Fruit fly (Drosophila melanogaster) whole organism, embryonic: ENCODE results near the gene CCT7.
A peak's percentile ranks its signal among the peaks of the same experiment; 100 is the strongest.

ENCODE experiments used
- Aef1 ChIP-seq: fragments of 200-800 bp; sonication (Bioruptor generic); IDR thresholded peaks from 3 replicates; pipeline ENCODE4 v1.3.6; 2022; ENCODE audit warnings: missing biosample characterization, missing genetic modification characterization
- Asciz ChIP-seq: fragments of 200-800 bp; sonication (Bioruptor generic); optimal IDR thresholded peaks from 2 replicates; lab custom pipeline; 2017; ENCODE audit warnings: missing biosample characterization, mild to moderate bottlenecking, missing genetic modification characterization, missing genetic modification reagents
- Awh ChIP-seq: fragments of 200-800 bp; sonication (Bioruptor generic); IDR thresholded peaks from 2 replicates; pipeline ENCODE4, ENCODE4 v1.3.6; 2022; ENCODE audit warnings: missing biosample characterization, missing genetic modification characterization
- Blimp-1 ChIP-seq: fragments of 200-800 bp; sonication (Bioruptor generic); optimal IDR thresholded peaks from 3 replicates; lab custom pipeline; 2018; ENCODE audit warnings: missing biosample characterization, missing genetic modification characterization, mild to moderate bottlenecking, moderate library complexity, missing genetic modification reagents
- CG10979 ChIP-seq: fragments of 200-800 bp; sonication (Bioruptor generic); optimal IDR thresholded peaks from 2 replicates; lab custom pipeline; 2018; ENCODE audit warnings: missing biosample characterization, mild to moderate bottlenecking, missing genetic modification characterization, moderate library complexity
- CG11504 ChIP-seq: fragments of 200-800 bp; sonication (Bioruptor generic); optimal IDR thresholded peaks from 3 replicates; lab custom pipeline; 2019; ENCODE audit warnings: missing biosample characterization, mild to moderate bottlenecking, missing genetic modification characterization, moderate library complexity
- CG1233 ChIP-seq: fragments of 200-800 bp; sonication (Bioruptor generic); optimal IDR thresholded peaks from 4 replicates; lab custom pipeline; 2018; ENCODE audit warnings: missing biosample characterization, mild to moderate bottlenecking, missing genetic modification characterization
- CG12769 ChIP-seq: fragments of 200-800 bp; sonication (Bioruptor generic); optimal IDR thresholded peaks from 2 replicates; lab custom pipeline; 2019; ENCODE audit warnings: missing biosample characterization, mild to moderate bottlenecking, missing genetic modification characterization, moderate library complexity
- CG14667 ChIP-seq: fragments of 200-800 bp; sonication (Bioruptor generic); IDR thresholded peaks from 2 replicates; pipeline ENCODE4 v1.3.6; 2022; ENCODE audit warnings: missing biosample characterization, missing genetic modification characterization
- CG17829 ChIP-seq: fragments of 200-800 bp; optimal IDR thresholded peaks from 2 replicates; lab custom pipeline; 2019; ENCODE audit warnings: missing biosample characterization, mild to moderate bottlenecking, missing genetic modification characterization, moderate library complexity
- CG18262 ChIP-seq: fragments of 200-800 bp; optimal IDR thresholded peaks from 3 replicates; lab custom pipeline; 2019; ENCODE audit warnings: missing biosample characterization, mild to moderate bottlenecking, missing genetic modification characterization, moderate library complexity
- CG2678 ChIP-seq: fragments of 200-800 bp; sonication (Bioruptor generic); optimal IDR thresholded peaks from 3 replicates; lab custom pipeline; 2019; ENCODE audit warnings: missing biosample characterization, mild to moderate bottlenecking, missing genetic modification characterization, moderate library complexity
- CG31441 ChIP-seq: fragments of 200-800 bp; sonication (Bioruptor generic); IDR thresholded peaks from 2 replicates; pipeline ENCODE4 v1.3.6; 2022; ENCODE audit warnings: missing biosample characterization, missing genetic modification characterization
- CG42726 ChIP-seq: fragments of 200-800 bp; sonication (Bioruptor generic); IDR thresholded peaks from 2 replicates; pipeline ENCODE4 v1.3.6; 2022; ENCODE audit warnings: missing biosample characterization, missing genetic modification characterization; ENCODE audit not compliant: partially characterized antibody
- CG6175 ChIP-seq: fragments of 200-800 bp; sonication (Bioruptor generic); IDR thresholded peaks from 3 replicates; pipeline ENCODE4 v1.3.6; 2022; ENCODE audit warnings: missing biosample characterization, missing genetic modification characterization
- CG6689 ChIP-seq: fragments of 200-800 bp; sonication (Bioruptor generic); IDR thresholded peaks from 2 replicates; pipeline ENCODE4 v1.3.6; 2022; ENCODE audit warnings: missing biosample characterization, missing genetic modification characterization
- CG8924 ChIP-seq: fragments of 200-800 bp; optimal IDR thresholded peaks from 3 replicates; lab custom pipeline; 2019; ENCODE audit warnings: missing biosample characterization, mild to moderate bottlenecking, missing genetic modification characterization, moderate library complexity
- CG8944 ChIP-seq: fragments of 200-800 bp; sonication (Bioruptor generic); optimal IDR thresholded peaks from 3 replicates; lab custom pipeline; 2016; ENCODE audit warnings: missing biosample characterization, missing genetic modification characterization
- CG9817 ChIP-seq: fragments of 200-800 bp; sonication (Bioruptor generic); optimal IDR thresholded peaks from 2 replicates; lab custom pipeline; 2018; ENCODE audit warnings: missing biosample characterization, mild to moderate bottlenecking, missing genetic modification characterization, moderate library complexity
- Deaf1 ChIP-seq: fragments of 200-800 bp; optimal IDR thresholded peaks from 3 replicates; lab custom pipeline; 2019; ENCODE audit warnings: missing biosample characterization, mild to moderate bottlenecking, missing genetic modification characterization, moderate library complexity
- GATAe ChIP-seq: fragments of 200-800 bp; sonication (Bioruptor generic); conservative IDR thresholded peaks from 2 replicates; pipeline ENCODE4 v1.3.6; 2022; ENCODE audit warnings: missing biosample characterization, missing genetic modification characterization
- HLHmδ ChIP-seq: fragments of 200-800 bp; sonication (Bioruptor generic); optimal IDR thresholded peaks from 2 replicates; lab custom pipeline; 2018; ENCODE audit warnings: missing biosample characterization, mild to moderate bottlenecking, missing genetic modification characterization, moderate library complexity
- Hmr ChIP-seq: fragments of 200-800 bp; sonication (Bioruptor generic); optimal IDR thresholded peaks from 3 replicates; lab custom pipeline; 2017; ENCODE audit warnings: mild to moderate bottlenecking, missing biosample characterization, missing genetic modification reagents, missing genetic modification characterization
- Lpt ChIP-seq: fragments of >200 bp; optimal IDR thresholded peaks from 2 replicates; lab custom pipeline; 2018; ENCODE audit warnings: missing biosample characterization, missing genetic modification characterization
- Med ChIP-seq: fragments of 200-800 bp; sonication (Bioruptor generic); peaks from one replicate; lab custom pipeline; 2016; ENCODE audit warnings: missing biosample characterization, missing genetic modification characterization, mild to moderate bottlenecking, inconsistent platforms, moderate library complexity
- NK7.1 ChIP-seq: fragments of 200-800 bp; sonication (Bioruptor generic); optimal IDR thresholded peaks from 3 replicates; lab custom pipeline; 2016; ENCODE audit warnings: missing biosample characterization, missing genetic modification characterization
- Pdp1 ChIP-seq, 2 experiments: fragments of 200-800 bp; sonication (Bioruptor generic); optimal IDR thresholded peaks; 3 replicates each; lab custom pipeline; 2016; ENCODE audit warnings: missing biosample characterization in 2 of 2, missing genetic modification characterization in 2 of 2, mild to moderate bottlenecking in 1 of 2, moderate library complexity in 1 of 2
- Ravus ChIP-seq: fragments of 200-800 bp; sonication (Bioruptor generic); IDR thresholded peaks from 2 replicates; pipeline ENCODE4 v1.3.6; 2022; ENCODE audit warnings: missing biosample characterization, missing genetic modification characterization
- Spps ChIP-seq: fragments of 200-800 bp; sonication (Bioruptor generic); optimal IDR thresholded peaks from 2 replicates; lab custom pipeline; 2018; ENCODE audit warnings: missing biosample characterization, mild to moderate bottlenecking, missing genetic modification characterization
- ap ChIP-seq: fragments of 200-800 bp; sonication (Bioruptor generic); IDR thresholded peaks from 2 replicates; pipeline ENCODE4 v1.3.6; 2022; ENCODE audit warnings: missing biosample characterization, missing genetic modification characterization
- dmrt99B ChIP-seq: fragments of 200-800 bp; sonication (Bioruptor generic); optimal IDR thresholded peaks from 2 replicates; lab custom pipeline; 2018; ENCODE audit warnings: missing biosample characterization, mild to moderate bottlenecking, missing genetic modification characterization, moderate library complexity
- dpn ChIP-seq, 2 experiments: fragments of 200-800 bp; sonication (Bioruptor generic); optimal IDR thresholded peaks; 3 replicates each; lab custom pipeline; 2016; ENCODE audit warnings: missing biosample characterization in 2 of 2, missing genetic modification characterization in 2 of 2
- fd96Cb ChIP-seq: fragments of 200-800 bp; sonication (Bioruptor generic); optimal IDR thresholded peaks from 2 replicates; lab custom pipeline; 2018; ENCODE audit warnings: missing biosample characterization, mild to moderate bottlenecking, missing genetic modification characterization, moderate library complexity
- gsb-n ChIP-seq: fragments of 200-800 bp; sonication (Bioruptor generic); optimal IDR thresholded peaks from 3 replicates; lab custom pipeline; 2018; ENCODE audit warnings: missing biosample characterization, mild to moderate bottlenecking, missing genetic modification characterization
- kni ChIP-seq: fragments of 200-800 bp; sonication (Bioruptor generic); optimal IDR thresholded peaks from 3 replicates; lab custom pipeline; 2017; ENCODE audit warnings: mild to moderate bottlenecking, missing biosample characterization, missing genetic modification reagents, missing genetic modification characterization
- knrl ChIP-seq: fragments of 200-800 bp; sonication (Bioruptor generic); IDR thresholded peaks from 3 replicates; pipeline ENCODE4 v1.3.6; 2022; ENCODE audit warnings: missing biosample characterization, missing genetic modification characterization; ENCODE audit not compliant: partially characterized antibody
- nmo ChIP-seq: fragments of 200-800 bp; sonication (Bioruptor generic); optimal IDR thresholded peaks from 2 replicates; lab custom pipeline; 2018; ENCODE audit warnings: missing biosample characterization, mild to moderate bottlenecking, missing genetic modification characterization, moderate library complexity
- oc ChIP-seq: fragments of 200-800 bp; sonication (Bioruptor generic); optimal IDR thresholded peaks from 2 replicates; lab custom pipeline; 2018; ENCODE audit warnings: missing biosample characterization, mild to moderate bottlenecking, missing genetic modification characterization, moderate library complexity
- pb ChIP-seq: fragments of 200-800 bp; sonication (Bioruptor generic); optimal IDR thresholded peaks from 3 replicates; lab custom pipeline; 2016; ENCODE audit warnings: missing biosample characterization, missing genetic modification characterization
- sens ChIP-seq: fragments of 200-800 bp; sonication (Bioruptor generic); peaks from one replicate; lab custom pipeline; 2016; ENCODE audit warnings: missing biosample characterization, missing genetic modification characterization
- sens-2 ChIP-seq: fragments of 200-800 bp; sonication (Bioruptor generic); IDR thresholded peaks from 2 replicates; pipeline ENCODE4 v1.3.6; 2022; ENCODE audit warnings: missing biosample characterization, missing genetic modification characterization
- sisA ChIP-seq: fragments of 200-800 bp; sonication (Bioruptor generic); IDR thresholded peaks from 2 replicates; pipeline ENCODE4 v1.3.6; 2022; ENCODE audit warnings: missing biosample characterization, missing genetic modification characterization
- sr ChIP-seq: fragments of 200-800 bp; sonication (Bioruptor generic); IDR thresholded peaks from 3 replicates; pipeline ENCODE4 v1.3.6; 2022; ENCODE audit warnings: missing biosample characterization, missing genetic modification characterization
- tap ChIP-seq: fragments of 200-800 bp; optimal IDR thresholded peaks from 3 replicates; lab custom pipeline; 2019; ENCODE audit warnings: missing biosample characterization, mild to moderate bottlenecking, missing genetic modification characterization, moderate library complexity
- vvl ChIP-seq: fragments of 200-800 bp; sonication (Bioruptor generic); IDR thresholded peaks from 2 replicates; pipeline ENCODE4 v1.3.6; 2022; ENCODE audit warnings: missing biosample characterization, missing genetic modification characterization
- z ChIP-seq: fragments of 200-800 bp; sonication (Bioruptor generic); IDR thresholded peaks from 3 replicates; pipeline ENCODE4 v1.3.6; 2022; ENCODE audit warnings: missing biosample characterization, missing genetic modification characterization

CCT7 gene

dm6 chr3R:8785451-8785850, 15.9 kb upstream of the CCT7 start (continued):
- TF ChIP-seq GATAe (no peak), Deaf1 (tag; lab: Kevin White, UChicago) (no peak), Hmr (GFP tag; lab: Kevin White, UChicago) (no peak), CG8944 (GFP tag; lab: Kevin White, UChicago) (no peak), HLHmδ (no peak), z (GFP tag; lab: Robert Waterston, UW) (peak; percentile 95)
- TF ChIP-seq, all 482 proteins: peak for 3

- TF ChIP-seq CG6175 (GFP tag; lab: Robert Waterston, UW) (0 out of 3 replicates have a peak, but pooled peaks have one; percentile 7), tap (tag; lab: Kevin White, UChicago) (no peak), CG18262 (tag; lab: Kevin White, UChicago) (peak; percentile 25), CG17829 (tag; lab: Kevin White, UChicago) (peak; percentile 5), CG42726 (GFP tag; lab: Robert Waterston, UW) (no peak), Pdp1 (GFP tag; optimal IDR thresholded peaks at IDR 0.05; lab: Kevin White, UChicago) (peak in 1 of 2 experiments; percentile 58), CG31441 (peak; percentile 52; the same call in 1 of the 2 replicates), CG10979 (tag; lab: Kevin White, UChicago) (peak; percentile 44), Lpt (no peak), knrl (GFP tag; lab: Robert Waterston, UW) (no peak), nmo (GFP tag; lab: Kevin White, UChicago) (peak; percentile 29), fd96Cb (tag; lab: Kevin White, UChicago) (peak; percentile 23), dmrt99B (tag; lab: Kevin White, UChicago) (peak; percentile 30), Asciz (GFP tag; lab: Kevin White, UChicago) (peak; percentile 9), CG11504 (tag; lab: Kevin White, UChicago) (peak; percentile 57), sr (no peak), Blimp-1 (GFP tag; lab: Kevin White, UChicago) (peak; percentile 64), kni (peak; percentile 1), CG9817 (no peak), Awh (GFP tag; lab: Robert Waterston, UW) (0 out of 2 replicates have a peak, but pooled peaks have one; percentile 22), oc (peak; percentile 59), Med (GFP tag; lab: Kevin White, UChicago) (peak; percentile 49), vvl (GFP tag; lab: Robert Waterston, UW) (peak; percentile 64; the same call in 1 of the 2 replicates), sens (GFP tag; lab: Kevin White, UChicago) (peak; percentile 80)
Measured at dm6 chr3R:8787538-8788282, 13.7 kb upstream of the CCT7 start.

DNA sequence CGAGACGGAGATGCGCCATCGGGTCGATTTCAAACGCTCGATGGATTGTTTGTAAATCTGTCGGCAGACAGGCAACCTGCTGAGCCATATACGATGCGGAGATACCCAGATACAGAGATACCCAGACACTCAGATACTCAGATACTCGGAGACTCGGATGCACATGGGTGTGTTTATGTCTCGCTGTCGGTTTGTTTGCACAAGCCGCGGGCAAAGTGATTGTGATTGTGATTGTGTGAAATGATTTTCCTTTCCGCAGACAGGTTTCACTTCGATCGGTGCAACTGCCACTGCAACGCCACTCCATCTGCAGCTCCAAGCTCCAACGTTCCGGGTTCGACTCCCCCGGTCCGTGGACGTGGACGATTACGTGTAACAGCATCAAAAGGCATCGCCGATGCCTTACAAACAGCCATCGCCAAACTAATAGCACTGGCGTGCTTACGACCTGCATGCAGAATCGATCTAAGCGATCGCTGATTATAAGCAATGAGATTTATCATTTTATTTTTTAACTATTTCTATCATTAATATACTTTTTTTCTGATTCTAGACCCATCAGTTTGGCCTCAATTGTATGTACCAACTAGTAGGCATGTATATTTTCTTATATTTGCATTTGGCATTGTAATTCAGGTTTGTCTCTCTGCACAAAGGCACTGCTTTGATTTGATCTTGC, 12.5 kb upstream of the CCT7 start:
- peak; percentile 2 for TF ChIP-seq gsb-n
- no peak for TF ChIP-seq sens-2 (GFP tag; lab: Robert Waterston, UW)
- peak; percentile 69 for TF ChIP-seq CG18262 (tag; lab: Kevin White, UChicago)
- TF ChIP-seq Aef1 (GFP tag; lab: Robert Waterston, UW) = 0 out of 3 replicates have a peak, but pooled peaks have one; percentile 33
- peak; percentile 30 for TF ChIP-seq Spps (tag; lab: Kevin White, UChicago)
- peak; percentile 56 for TF ChIP-seq sisA (GFP tag; lab: Robert Waterston, UW)
- TF ChIP-seq CG14667 (GFP tag; lab: Robert Waterston, UW) = peak; percentile 52; the same call in 1 of the 2 replicates
- TF ChIP-seq NK7.1 (GFP tag; lab: Kevin White, UChicago) = no peak
- peak; percentile 56; the same call in 1 of the 2 replicates for TF ChIP-seq ap (GFP tag; lab: Robert Waterston, UW)
- no peak for TF ChIP-seq dpn (GFP tag; optimal IDR thresholded peaks at IDR 0.05; lab: Kevin White, UChicago)
- peak; percentile 63 for TF ChIP-seq CG2678 (tag; lab: Kevin White, UChicago)
- peak; percentile 53 for TF ChIP-seq CG8924
- TF ChIP-seq pb = no peak
- no peak for TF ChIP-seq CG12769 (tag; lab: Kevin White, UChicago)
- TF ChIP-seq Ravus (GFP tag; lab: Robert Waterston, UW) = no peak
- peak; percentile 5 for TF ChIP-seq CG1233 (GFP tag; lab: Kevin White, UChicago)
- TF ChIP-seq CG6689 = peak; percentile 75
